Fruit fly (Drosophila melanogaster) whole organism, embryonic: ENCODE data around the gene GCS2beta.

Experiments
- Abd-B ChIP-seq: fragments of 200-800 bp; sonication (Bioruptor generic); optimal IDR thresholded peaks from 2 replicates; lab custom pipeline; 2018; ENCODE audit warnings: missing biosample characterization, mild to moderate bottlenecking, missing genetic modification characterization, moderate library complexity
- Ada2b ChIP-seq: fragments of 200-800 bp; sonication (Bioruptor generic); IDR thresholded peaks from 2 replicates; pipeline ENCODE4 v1.3.6; 2022; ENCODE audit warnings: missing biosample characterization, missing genetic modification characterization
- C15 ChIP-seq: fragments of 200-800 bp; sonication (Bioruptor generic); IDR thresholded peaks from 3 replicates; pipeline ENCODE4 v1.3.6; 2022; ENCODE audit warnings: missing biosample characterization, missing genetic modification characterization
- CG10654 ChIP-seq: fragments of 200-800 bp; sonication (Bioruptor generic); optimal IDR thresholded peaks from 2 replicates; lab custom pipeline; 2016; ENCODE audit warnings: missing biosample characterization, missing genetic modification characterization
- CG11398 ChIP-seq: fragments of 200-800 bp; sonication (Bioruptor generic); optimal IDR thresholded peaks from 2 replicates; lab custom pipeline; 2016; ENCODE audit warnings: missing biosample characterization, missing genetic modification characterization
- CG11504 ChIP-seq: fragments of 200-800 bp; sonication (Bioruptor generic); optimal IDR thresholded peaks from 3 replicates; lab custom pipeline; 2019; ENCODE audit warnings: missing biosample characterization, mild to moderate bottlenecking, missing genetic modification characterization, moderate library complexity
- CG11560 ChIP-seq: fragments of 200-800 bp; sonication (Bioruptor generic); IDR thresholded peaks from 3 replicates; pipeline ENCODE4 v1.3.6; 2022; ENCODE audit warnings: missing biosample characterization, missing genetic modification characterization
- CG11695 ChIP-seq: fragments of 200-800 bp; sonication (Bioruptor generic); IDR thresholded peaks from 3 replicates; pipeline ENCODE4 v1.3.6; 2022; ENCODE audit warnings: missing biosample characterization, missing genetic modification characterization
- CG11723 ChIP-seq: fragments of 200-800 bp; sonication (Bioruptor generic); optimal IDR thresholded peaks from 2 replicates; lab custom pipeline; 2017; ENCODE audit warnings: missing biosample characterization, mild to moderate bottlenecking, missing genetic modification characterization
- CG15514 ChIP-seq: fragments of 200-800 bp; sonication (Bioruptor generic); optimal IDR thresholded peaks from 3 replicates; lab custom pipeline; 2017; ENCODE audit warnings: missing biosample characterization, missing genetic modification characterization, mild to moderate bottlenecking, moderate library complexity, missing genetic modification reagents
- CG1792 ChIP-seq: fragments of 200-800 bp; sonication (Bioruptor generic); optimal IDR thresholded peaks from 2 replicates; lab custom pipeline; 2016; ENCODE audit warnings: missing biosample characterization, missing genetic modification characterization
- CG1832 ChIP-seq: fragments of 200-800 bp; sonication (Bioruptor generic); optimal IDR thresholded peaks from 2 replicates; lab custom pipeline; 2017; ENCODE audit warnings: missing biosample characterization, mild to moderate bottlenecking, missing genetic modification characterization, inconsistent platforms
- CG2199 ChIP-seq: fragments of 200-800 bp; sonication (Bioruptor generic); IDR thresholded peaks from 3 replicates; pipeline ENCODE4 v1.3.6; 2022; ENCODE audit warnings: missing biosample characterization, missing genetic modification characterization
- CG3163 ChIP-seq: fragments of 200-800 bp; sonication (Bioruptor generic); optimal IDR thresholded peaks from 3 replicates; lab custom pipeline; 2016; ENCODE audit warnings: missing biosample characterization, missing genetic modification characterization
- CG34422 ChIP-seq: fragments of 200-800 bp; sonication (Bioruptor generic); IDR thresholded peaks from 3 replicates; pipeline ENCODE4 v1.3.6; 2022; ENCODE audit warnings: missing biosample characterization, missing genetic modification characterization
- CG43689 ChIP-seq: fragments of 200-800 bp; sonication (Bioruptor generic); IDR thresholded peaks from 2 replicates; pipeline ENCODE4 v1.3.6; 2022; ENCODE audit warnings: missing biosample characterization, missing genetic modification characterization
- CG4404 ChIP-seq: fragments of 200-800 bp; sonication (Bioruptor generic); IDR thresholded peaks from 2 replicates; pipeline ENCODE4 v1.3.6; 2022; ENCODE audit warnings: missing biosample characterization, missing genetic modification characterization
- CG8290 ChIP-seq, 3 experiments: fragments of 200-800 bp; sonication (Bioruptor generic); optimal IDR thresholded peaks; 2 replicates each; lab custom pipeline; 2016 to 2019; ENCODE audit warnings: missing biosample characterization in 3 of 3, missing genetic modification characterization in 3 of 3, mild to moderate bottlenecking in 2 of 3, moderate library complexity in 1 of 3
- CG8359 ChIP-seq: fragments of 200-800 bp; sonication (Bioruptor generic); optimal IDR thresholded peaks from 2 replicates; lab custom pipeline; 2017; ENCODE audit warnings: missing biosample characterization, mild to moderate bottlenecking, missing genetic modification characterization, borderline replicate concordance
- Dip3 ChIP-seq: fragments of 200-800 bp; sonication (Bioruptor generic); optimal IDR thresholded peaks from 3 replicates; lab custom pipeline; 2016; ENCODE audit warnings: missing biosample characterization, missing genetic modification characterization
- Doc3 ChIP-seq: fragments of 200-800 bp; sonication (Bioruptor generic); IDR thresholded peaks from 3 replicates; pipeline ENCODE4 v1.3.6; 2022; ENCODE audit warnings: missing biosample characterization, missing genetic modification characterization; ENCODE audit not compliant: partially characterized antibody
- Elba2 ChIP-seq: fragments of 200-800 bp; sonication (Bioruptor generic); optimal IDR thresholded peaks from 3 replicates; lab custom pipeline; 2016; ENCODE audit warnings: missing biosample characterization, missing genetic modification characterization
- Gsc ChIP-seq: fragments of 200-800 bp; sonication (Bioruptor generic); IDR thresholded peaks from 2 replicates; pipeline ENCODE4 v1.3.6; 2022; ENCODE audit warnings: missing biosample characterization, missing genetic modification characterization
- HLHmδ ChIP-seq: fragments of 200-800 bp; sonication (Bioruptor generic); optimal IDR thresholded peaks from 2 replicates; lab custom pipeline; 2018; ENCODE audit warnings: missing biosample characterization, mild to moderate bottlenecking, missing genetic modification characterization, moderate library complexity
- Hmr ChIP-seq: fragments of 200-800 bp; sonication (Bioruptor generic); optimal IDR thresholded peaks from 3 replicates; lab custom pipeline; 2017; ENCODE audit warnings: mild to moderate bottlenecking, missing biosample characterization, missing genetic modification reagents, missing genetic modification characterization
- Hr3 ChIP-seq: fragments of 200-800 bp; sonication (Bioruptor generic); optimal IDR thresholded peaks from 3 replicates; lab custom pipeline; 2016; ENCODE audit warnings: missing biosample characterization, missing genetic modification characterization
- Lim3 ChIP-seq: fragments of 200-800 bp; sonication (Bioruptor generic); IDR thresholded peaks from 2 replicates; pipeline ENCODE4 v1.3.6; 2022; ENCODE audit warnings: missing biosample characterization, missing genetic modification characterization
- Max ChIP-seq: fragments of 200-800 bp; sonication (Bioruptor generic); optimal IDR thresholded peaks from 2 replicates; lab custom pipeline; 2016; ENCODE audit warnings: missing biosample characterization, mild to moderate bottlenecking, missing genetic modification characterization
- Mrtf ChIP-seq: fragments of 200-800 bp; sonication (Bioruptor generic); IDR thresholded peaks from 3 replicates; pipeline ENCODE4 v1.3.6; 2022; ENCODE audit warnings: missing biosample characterization, missing genetic modification characterization
- Stat92E ChIP-seq, 3 experiments: fragments of >200 bp in 2 of 3; fragments of 200-800 bp in 1 of 3; sonication (Bioruptor generic) in 1 of 3; optimal IDR thresholded peaks; 2 replicates each; lab custom pipeline; 2017 to 2019; ENCODE audit warnings: missing biosample characterization in 3 of 3, missing genetic modification characterization in 3 of 3, mild to moderate bottlenecking in 1 of 3, moderate library complexity in 1 of 3
- Xbp1 ChIP-seq: fragments of 200-800 bp; sonication (Bioruptor generic); optimal IDR thresholded peaks from 3 replicates; lab custom pipeline; 2016; ENCODE audit warnings: missing biosample characterization, mild to moderate bottlenecking, missing genetic modification characterization
- al ChIP-seq: fragments of 200-800 bp; sonication (Bioruptor generic); IDR thresholded peaks from 2 replicates; pipeline ENCODE4 v1.3.6; 2022; ENCODE audit warnings: missing biosample characterization, missing genetic modification characterization
- br ChIP-seq: fragments of >200 bp; optimal IDR thresholded peaks from 2 replicates; lab custom pipeline; 2017
- bsh ChIP-seq, 2 experiments: fragments of 200-800 bp; sonication (Bioruptor generic); optimal IDR thresholded peaks; 2 replicates each; lab custom pipeline; 2017 to 2018; ENCODE audit warnings: mild to moderate bottlenecking in 2 of 2, missing biosample characterization in 2 of 2, missing genetic modification characterization in 2 of 2, moderate library complexity in 1 of 2
- cg ChIP-seq: fragments of 200-800 bp; sonication (Bioruptor generic); optimal IDR thresholded peaks from 3 replicates; lab custom pipeline; 2019; ENCODE audit warnings: missing biosample characterization, mild to moderate bottlenecking, missing genetic modification characterization, moderate library complexity
- eve ChIP-seq, 2 experiments: fragments of >200 bp; optimal IDR thresholded peaks; 2 replicates each; lab custom pipeline; 2017; ENCODE audit warnings: missing biosample characterization in 2 of 2, missing genetic modification characterization in 2 of 2
- grau ChIP-seq: fragments of 200-800 bp; optimal IDR thresholded peaks from 3 replicates; lab custom pipeline; 2019; ENCODE audit warnings: missing biosample characterization, mild to moderate bottlenecking, missing genetic modification characterization, moderate library complexity
- ind ChIP-seq: fragments of 200-800 bp; sonication (Bioruptor generic); optimal IDR thresholded peaks from 3 replicates; lab custom pipeline; 2016; ENCODE audit warnings: missing biosample characterization, missing genetic modification characterization
- jumu ChIP-seq: fragments of 200-800 bp; sonication (Bioruptor generic); optimal IDR thresholded peaks from 3 replicates; lab custom pipeline; 2016; ENCODE audit warnings: missing biosample characterization, missing genetic modification characterization
- kah ChIP-seq: fragments of 200-800 bp; sonication (Bioruptor generic); optimal IDR thresholded peaks from 2 replicates; lab custom pipeline; 2018; ENCODE audit warnings: missing biosample characterization, mild to moderate bottlenecking, missing genetic modification characterization
- mam ChIP-seq: fragments of 200-800 bp; sonication (Bioruptor generic); optimal IDR thresholded peaks from 3 replicates; lab custom pipeline; 2016; ENCODE audit warnings: missing biosample characterization, missing genetic modification characterization
- pfk ChIP-seq: fragments of 200-800 bp; sonication (Bioruptor generic); optimal IDR thresholded peaks from 2 replicates; lab custom pipeline; 2018; ENCODE audit warnings: missing biosample characterization, mild to moderate bottlenecking, missing genetic modification characterization, moderate library complexity
- psq ChIP-seq: fragments of 200-800 bp; sonication (Bioruptor generic); optimal IDR thresholded peaks from 2 replicates; lab custom pipeline; 2017; ENCODE audit warnings: missing biosample characterization, missing genetic modification characterization
- ranshi ChIP-seq: fragments of 200-800 bp; sonication (Bioruptor generic); IDR thresholded peaks from 2 replicates; pipeline ENCODE4 v1.3.6; 2022; ENCODE audit warnings: missing biosample characterization, missing genetic modification characterization
- sim ChIP-seq: fragments of 200-800 bp; sonication (Bioruptor generic); IDR thresholded peaks from 2 replicates; pipeline ENCODE4 v1.3.6; 2022; ENCODE audit warnings: missing biosample characterization, missing genetic modification characterization
- slbo ChIP-seq: fragments of 200-800 bp; sonication (Bioruptor generic); IDR thresholded peaks from 2 replicates; pipeline ENCODE4 v1.3.6; 2022; ENCODE audit warnings: missing biosample characterization, missing genetic modification characterization
- slp2 ChIP-seq: fragments of 200-800 bp; sonication (Bioruptor generic); optimal IDR thresholded peaks from 2 replicates; lab custom pipeline; 2016; ENCODE audit warnings: missing biosample characterization, missing genetic modification characterization
- ssp ChIP-seq: fragments of 200-800 bp; sonication (Bioruptor generic); IDR thresholded peaks from 2 replicates; pipeline ENCODE4 v1.3.6; 2022; ENCODE audit warnings: missing biosample characterization, missing genetic modification characterization
- tup ChIP-seq: fragments of 200-800 bp; sonication (Bioruptor generic); optimal IDR thresholded peaks from 2 replicates; lab custom pipeline; 2016; ENCODE audit warnings: missing biosample characterization, mild to moderate bottlenecking, missing genetic modification characterization, moderate library complexity
- yki ChIP-seq: fragments of >200 bp; optimal IDR thresholded peaks from 3 replicates; lab custom pipeline; 2018

Gene GCS2beta

DNA sequence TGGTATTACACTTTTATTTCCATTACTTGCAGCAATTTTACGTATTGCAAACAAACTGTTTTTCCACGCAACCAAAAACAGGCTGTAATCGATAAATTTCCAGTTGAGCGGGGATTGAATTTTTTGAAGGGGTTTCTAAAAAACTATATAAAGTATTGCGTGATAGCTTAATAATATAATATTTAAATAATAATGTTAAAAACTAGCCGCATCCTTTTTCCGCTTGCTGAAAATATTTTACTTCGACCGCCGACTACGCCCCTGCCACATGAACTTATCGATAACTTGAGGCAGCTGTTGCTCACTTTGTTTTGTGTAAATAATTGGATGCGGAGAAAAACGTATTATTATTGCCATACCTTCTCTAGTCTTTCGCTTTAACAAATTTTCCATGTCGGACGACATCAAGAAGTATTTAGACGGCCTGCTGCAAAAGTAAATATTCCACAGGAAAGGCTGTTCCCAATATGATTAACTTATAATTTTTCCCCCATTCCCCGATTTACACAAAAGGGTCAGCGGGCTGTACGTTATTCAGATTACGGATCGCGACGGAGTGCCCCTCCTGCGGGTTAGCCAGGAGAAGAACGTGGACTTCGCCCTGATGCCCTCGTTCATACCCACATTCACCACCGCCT lies 3.0 kb downstream of the GCS2beta start, which contains the start of the genes fws and Lamtor3 (continued):
- TF ChIP-seq Max (GFP tag; lab: Kevin White, UChicago) (peak; percentile 92), Xbp1 (peak; percentile 98), Doc3 (GFP tag; lab: Robert Waterston, UW) (peak; percentile 53; the same call in 2 of the 3 replicates), Hr3 (GFP tag; lab: Kevin White, UChicago) (peak; percentile 99), bsh (GFP tag; optimal IDR thresholded peaks at IDR 0.05; lab: Kevin White, UChicago) (peak; percentile 95 to 99), br (lab: Kevin White, UChicago) (no peak), CG43689 (GFP tag; lab: Robert Waterston, UW) (peak; percentile 98), ssp (GFP tag; lab: Robert Waterston, UW) (peak; percentile 95), Elba2 (GFP tag; lab: Kevin White, UChicago) (peak; percentile 75), C15 (GFP tag; lab: Robert Waterston, UW) (peak; percentile 98), CG11723 (GFP tag; lab: Kevin White, UChicago) (peak; percentile 94), CG8359 (GFP tag; lab: Kevin White, UChicago) (peak; percentile 90), grau (tag; lab: Kevin White, UChicago) (peak; percentile 97), al (GFP tag; lab: Robert Waterston, UW) (peak; percentile 99), Stat92E (GFP tag; optimal IDR thresholded peaks at IDR 0.05; lab: Kevin White, UChicago) (peak in 1 of 3 experiments; percentile 49), mam (GFP tag; lab: Kevin White, UChicago) (peak; percentile 87), jumu (GFP tag; lab: Kevin White, UChicago) (peak; percentile 69), CG1792 (GFP tag; lab: Kevin White, UChicago) (peak; percentile 48), cg (GFP tag; lab: Kevin White, UChicago) (no peak), Mrtf (GFP tag; lab: Robert Waterston, UW) (peak; percentile 99), CG11695 (GFP tag; lab: Robert Waterston, UW) (peak; percentile 99), CG11560 (tag; lab: Robert Waterston, UW) (peak; percentile 92), Ada2b (GFP tag; lab: Robert Waterston, UW) (peak; percentile 99), yki (no peak), psq (GFP tag; lab: Kevin White, UChicago) (peak; percentile 95), Hmr (GFP tag; lab: Kevin White, UChicago) (peak; percentile 99), CG4404 (GFP tag; lab: Robert Waterston, UW) (peak; percentile 99), ranshi (GFP tag; lab: Robert Waterston, UW) (peak; percentile 99), eve (GFP tag; optimal IDR thresholded peaks at IDR 0.05; lab: Kevin White, UChicago) (no peak), CG34422 (GFP tag; lab: Robert Waterston, UW) (peak; percentile 100), CG1832 (GFP tag; lab: Kevin White, UChicago) (no peak), CG10654 (GFP tag; lab: Kevin White, UChicago) (peak; percentile 96), sim (GFP tag; lab: Robert Waterston, UW) (peak; percentile 97), CG8290 (GFP tag; optimal IDR thresholded peaks at IDR 0.05; lab: Kevin White, UChicago) (peak; percentile 77), CG8290 (tag; optimal IDR thresholded peaks at IDR 0.05; lab: Kevin White, UChicago) (peak in 1 of 2 experiments; percentile 84), slp2 (GFP tag; lab: Kevin White, UChicago) (peak; percentile 85), pfk (GFP tag; lab: Kevin White, UChicago) (no peak), tup (GFP tag; lab: Kevin White, UChicago) (peak; percentile 86), Gsc (peak; percentile 97), ind (GFP tag; lab: Kevin White, UChicago) (peak; percentile 98), slbo (GFP tag; lab: Robert Waterston, UW) (peak; percentile 100), CG2199 (GFP tag; lab: Robert Waterston, UW) (peak; percentile 99), kah (GFP tag; lab: Kevin White, UChicago) (peak; percentile 88), Abd-B (peak; percentile 98), Lim3 (GFP tag; lab: Robert Waterston, UW) (peak; percentile 97), CG11398 (peak; percentile 74), Dip3 (peak; percentile 92), CG11504 (tag; lab: Kevin White, UChicago) (peak; percentile 95), HLHmδ (GFP tag; lab: Kevin White, UChicago) (no peak), CG15514 (GFP tag; lab: Kevin White, UChicago) (peak; percentile 94), CG3163 (GFP tag; lab: Kevin White, UChicago) (peak; percentile 58)
